Fruit fly (Drosophila melanogaster) whole organism, adult: ENCODE results near the gene CG7702.

Source experiments
- CG11617 ChIP-seq: fragments of 200-800 bp; sonication (Bioruptor generic); optimal IDR thresholded peaks from 2 replicates; lab custom pipeline; 2017; ENCODE audit warnings: mild to moderate bottlenecking, missing biosample characterization, missing genetic modification reagents, missing genetic modification characterization
- CG7045 ChIP-seq: fragments of 200-800 bp; sonication (Bioruptor generic); optimal IDR thresholded peaks from 2 replicates; lab custom pipeline; 2017; ENCODE audit warnings: missing biosample characterization, mild to moderate bottlenecking, missing genetic modification characterization
- Clk ChIP-seq: fragments of 200-800 bp; sonication (Bioruptor generic); optimal IDR thresholded peaks from 2 replicates; lab custom pipeline; 2017; ENCODE audit warnings: missing biosample characterization, missing genetic modification characterization
- cic ChIP-seq: fragments of 200-800 bp; sonication (Bioruptor generic); optimal IDR thresholded peaks from 2 replicates; lab custom pipeline; 2017; ENCODE audit warnings: missing biosample characterization, mild to moderate bottlenecking, missing genetic modification characterization, moderate library complexity
- toe ChIP-seq: fragments of 200-800 bp; sonication (Bioruptor generic); optimal IDR thresholded peaks from 2 replicates; lab custom pipeline; 2016; ENCODE audit warnings: missing biosample characterization, missing genetic modification characterization

- TF ChIP-seq toe (GFP tag; lab: Kevin White, UChicago) = no peak
- no peak for TF ChIP-seq Clk
- no peak for TF ChIP-seq CG7045 (GFP tag; lab: Kevin White, UChicago)
- no peak for TF ChIP-seq CG11617 (GFP tag; lab: Kevin White, UChicago)
- no peak for TF ChIP-seq cic
Measured at dm6 chr3R:18633099-18633498, 36.1 kb upstream of the CG7702 start.
